Worm (Caenorhabditis elegans) whole organism, L1 larva: ENCODE data around the gene nipi-3.

ENCODE experiments used
- C04F5.9 ChIP-seq: sonication (generic microtip); optimal IDR thresholded peaks from 2 replicates; lab custom pipeline; 2016; ENCODE audit warnings: missing genetic modification characterization, missing compliant biosample characterization
- C16A3.4 ChIP-seq: fragments of 150-350 bp; optimal IDR thresholded peaks from 2 replicates; lab custom pipeline; 2014; ENCODE audit warnings: missing biosample characterization, missing genetic modification characterization
- alr-1 ChIP-seq: fragments of 200-800 bp; sonication (Bioruptor generic); optimal IDR thresholded peaks from 2 replicates; lab custom pipeline; 2018; ENCODE audit warnings: borderline replicate concordance, mild to moderate bottlenecking, missing genetic modification characterization, missing compliant biosample characterization
- aly-2 ChIP-seq: fragments of 150-350 bp; optimal IDR thresholded peaks from 2 replicates; lab custom pipeline; 2014; ENCODE audit warnings: missing biosample characterization, missing genetic modification characterization
- ceh-8 ChIP-seq: fragments of 200-800 bp; sonication (Bioruptor generic); optimal IDR thresholded peaks from 2 replicates; lab custom pipeline; 2018; ENCODE audit warnings: mild to moderate bottlenecking, missing genetic modification characterization, moderate library complexity, missing compliant biosample characterization
- ceh-90 ChIP-seq: sonication (generic microtip); optimal IDR thresholded peaks from 2 replicates; lab custom pipeline; 2016; ENCODE audit warnings: missing genetic modification characterization, missing compliant biosample characterization
- efl-1 ChIP-seq, 4 experiments: fragments of 150-350 bp; optimal IDR thresholded peaks in 3 of 4; peaks in 1 of 4; 1 replicate in 1 of 4; 2 replicates in 3 of 4; lab custom pipeline; 2014; ENCODE audit warnings: missing biosample characterization in 2 of 4, missing genetic modification characterization in 2 of 4, missing genetic modification reagents in 2 of 4
- egl-13 ChIP-seq: sonication (generic microtip); optimal IDR thresholded peaks from 2 replicates; lab custom pipeline; 2016; ENCODE audit warnings: missing genotype, missing genetic modification reagents, missing genetic modification characterization, missing compliant biosample characterization
- elt-3 ChIP-seq, 6 experiments: fragments of 150-350 bp in 1 of 6; sonication (generic microtip); optimal IDR thresholded peaks; 2 replicates each; lab custom pipeline; 2017 to 2018; ENCODE audit warnings: missing biosample characterization in 6 of 6, missing genetic modification characterization in 6 of 6, inconsistent platforms in 1 of 6
- ets-5 ChIP-seq: fragments of 200-800 bp; sonication (Bioruptor generic); IDR thresholded peaks from 2 replicates; pipeline ENCODE4 v1.3.6; 2022; ENCODE audit warnings: missing genetic modification characterization, missing compliant biosample characterization
- fkh-10 ChIP-seq: sonication (generic microtip); optimal IDR thresholded peaks from 2 replicates; lab custom pipeline; 2017; ENCODE audit warnings: missing biosample characterization, missing genetic modification reagents, missing genetic modification characterization
- fkh-4 ChIP-seq: sonication (generic microtip); optimal IDR thresholded peaks from 2 replicates; lab custom pipeline; 2016; ENCODE audit warnings: missing compliant biosample characterization, missing genetic modification characterization, borderline replicate concordance
- fos-1 ChIP-seq: fragments of 150-350 bp; optimal IDR thresholded peaks from 2 replicates; lab custom pipeline; 2014; ENCODE audit warnings: missing biosample characterization, missing genetic modification characterization
- grh-1 ChIP-seq: fragments of 200-800 bp; sonication (Bioruptor generic); IDR thresholded peaks from 2 replicates; pipeline ENCODE4 v1.3.6; 2022; ENCODE audit warnings: missing genetic modification reagents, missing genetic modification characterization, missing compliant biosample characterization
- hlh-17 ChIP-seq: fragments of 200-800 bp; sonication (Bioruptor generic); optimal IDR thresholded peaks from 2 replicates; lab custom pipeline; 2018; ENCODE audit warnings: missing genetic modification characterization, mild to moderate bottlenecking, missing compliant biosample characterization, moderate library complexity, borderline replicate concordance
- hpl-2 ChIP-seq: fragments of 150-350 bp; optimal IDR thresholded peaks from 2 replicates; lab custom pipeline; 2014; ENCODE audit warnings: missing biosample characterization, missing genetic modification reagents, missing genetic modification characterization
- isw-1 ChIP-seq: fragments of 200-800 bp; sonication (Bioruptor generic); IDR thresholded peaks from 2 replicates; pipeline ENCODE4 v1.3.6; 2022; ENCODE audit warnings: missing genetic modification characterization, missing compliant biosample characterization
- lin-14 ChIP-seq: fragments of 200-800 bp; sonication (Bioruptor generic); optimal IDR thresholded peaks from 2 replicates; lab custom pipeline; 2018; ENCODE audit warnings: mild to moderate bottlenecking, missing genetic modification characterization, moderate library complexity, missing compliant biosample characterization
- lin-35 ChIP-seq, 2 experiments: fragments of 150-350 bp; optimal IDR thresholded peaks; 2 replicates each; lab custom pipeline; 2014; ENCODE audit warnings: missing biosample characterization in 2 of 2, missing genetic modification characterization in 2 of 2, missing genetic modification reagents in 2 of 2
- lsy-2 ChIP-seq, 2 experiments: fragments of 150-350 bp; optimal IDR thresholded peaks; 2 replicates each; lab custom pipeline; 2014; ENCODE audit warnings: missing biosample characterization in 2 of 2, missing genetic modification characterization in 2 of 2
- mdl-1 ChIP-seq, 2 experiments: fragments of 150-350 bp; optimal IDR thresholded peaks; 2 replicates each; lab custom pipeline; 2014 to 2017; ENCODE audit warnings: missing biosample characterization in 2 of 2, missing genetic modification characterization in 2 of 2, inconsistent platforms in 1 of 2
- mef-2 ChIP-seq: fragments of 150-350 bp; optimal IDR thresholded peaks from 2 replicates; lab custom pipeline; 2014; ENCODE audit warnings: missing biosample characterization, missing genetic modification characterization
- nhr-19 ChIP-seq: fragments of 200-800 bp; sonication (Bioruptor generic); conservative IDR thresholded peaks from 2 replicates; pipeline ENCODE4 v1.3.6; 2022; ENCODE audit warnings: missing genetic modification characterization, missing compliant biosample characterization
- nhr-20 ChIP-seq: sonication (generic microtip); optimal IDR thresholded peaks from 2 replicates; lab custom pipeline; 2016; ENCODE audit warnings: mild to moderate bottlenecking, missing genetic modification characterization, missing compliant biosample characterization
- nhr-28 ChIP-seq: fragments of 150-350 bp; optimal IDR thresholded peaks from 2 replicates; lab custom pipeline; 2014; ENCODE audit warnings: missing biosample characterization, missing genetic modification characterization
- nhr-47 ChIP-seq: sonication (generic microtip); optimal IDR thresholded peaks from 2 replicates; lab custom pipeline; 2016; ENCODE audit warnings: mild to moderate bottlenecking, missing genetic modification characterization, moderate library complexity, missing compliant biosample characterization
- nhr-71 ChIP-seq: sonication (generic microtip); optimal IDR thresholded peaks from 2 replicates; lab custom pipeline; 2016; ENCODE audit warnings: mild to moderate bottlenecking, missing genetic modification characterization, moderate library complexity, missing compliant biosample characterization
- nhr-85 ChIP-seq: sonication (generic microtip); peaks from one replicate; lab custom pipeline; 2016; ENCODE audit warnings: missing genetic modification characterization, inconsistent platforms, missing compliant biosample characterization
- nhr-90 ChIP-seq: sonication (generic microtip); optimal IDR thresholded peaks from 2 replicates; lab custom pipeline; 2016; ENCODE audit warnings: mild to moderate bottlenecking, missing genetic modification characterization, missing compliant biosample characterization; ENCODE audit not compliant: poor library complexity
- pag-3 ChIP-seq: sonication (generic microtip); optimal IDR thresholded peaks from 2 replicates; lab custom pipeline; 2017; ENCODE audit warnings: missing genetic modification characterization, mild to moderate bottlenecking, missing compliant biosample characterization, antibody characterized with exemption, borderline replicate concordance; ENCODE audit not compliant: insufficient read depth
- pax-3 ChIP-seq: fragments of 200-800 bp; sonication (Bioruptor generic); optimal IDR thresholded peaks from 2 replicates; lab custom pipeline; 2018; ENCODE audit warnings: mild to moderate bottlenecking, missing genetic modification characterization, moderate library complexity, missing compliant biosample characterization
- pqm-1 ChIP-seq: sonication (generic microtip); optimal IDR thresholded peaks from 3 replicates; lab custom pipeline; 2017; ENCODE audit warnings: missing biosample characterization, missing genetic modification characterization
- rnt-1 ChIP-seq: sonication (generic microtip); optimal IDR thresholded peaks from 2 replicates; lab custom pipeline; 2016; ENCODE audit warnings: mild to moderate bottlenecking, missing genetic modification characterization, moderate library complexity, missing compliant biosample characterization
- snu-23 ChIP-seq: sonication (generic microtip); optimal IDR thresholded peaks from 2 replicates; lab custom pipeline; 2016; ENCODE audit warnings: missing genetic modification characterization, missing compliant biosample characterization
- sptf-1 ChIP-seq: fragments of 150-350 bp; optimal IDR thresholded peaks from 2 replicates; lab custom pipeline; 2014; ENCODE audit warnings: missing biosample characterization, missing genetic modification characterization
- tlp-1 ChIP-seq: fragments of 150-350 bp; optimal IDR thresholded peaks from 2 replicates; lab custom pipeline; 2014; ENCODE audit warnings: missing biosample characterization, missing genetic modification characterization
- unc-130 ChIP-seq: fragments of 150-350 bp; optimal IDR thresholded peaks from 2 replicates; lab custom pipeline; 2017; ENCODE audit warnings: missing biosample characterization, missing genetic modification characterization, inconsistent platforms
- unc-62 ChIP-seq: fragments of 150-350 bp; optimal IDR thresholded peaks from 2 replicates; lab custom pipeline; 2014; ENCODE audit warnings: missing biosample characterization, missing genetic modification reagents, missing genetic modification characterization
- unc-98 ChIP-seq: fragments of 200-800 bp; sonication (Bioruptor generic); IDR thresholded peaks from 2 replicates; pipeline ENCODE4 v1.3.6; 2022; ENCODE audit warnings: missing genetic modification characterization, missing compliant biosample characterization
- zag-1 ChIP-seq: fragments of 150-350 bp; optimal IDR thresholded peaks from 2 replicates; lab custom pipeline; 2014; ENCODE audit warnings: missing biosample characterization, missing genetic modification characterization
- ztf-4 ChIP-seq: fragments of 150-350 bp; optimal IDR thresholded peaks from 2 replicates; lab custom pipeline; 2014; ENCODE audit warnings: missing biosample characterization, missing genetic modification characterization

The nipi-3 gene

DNA sequence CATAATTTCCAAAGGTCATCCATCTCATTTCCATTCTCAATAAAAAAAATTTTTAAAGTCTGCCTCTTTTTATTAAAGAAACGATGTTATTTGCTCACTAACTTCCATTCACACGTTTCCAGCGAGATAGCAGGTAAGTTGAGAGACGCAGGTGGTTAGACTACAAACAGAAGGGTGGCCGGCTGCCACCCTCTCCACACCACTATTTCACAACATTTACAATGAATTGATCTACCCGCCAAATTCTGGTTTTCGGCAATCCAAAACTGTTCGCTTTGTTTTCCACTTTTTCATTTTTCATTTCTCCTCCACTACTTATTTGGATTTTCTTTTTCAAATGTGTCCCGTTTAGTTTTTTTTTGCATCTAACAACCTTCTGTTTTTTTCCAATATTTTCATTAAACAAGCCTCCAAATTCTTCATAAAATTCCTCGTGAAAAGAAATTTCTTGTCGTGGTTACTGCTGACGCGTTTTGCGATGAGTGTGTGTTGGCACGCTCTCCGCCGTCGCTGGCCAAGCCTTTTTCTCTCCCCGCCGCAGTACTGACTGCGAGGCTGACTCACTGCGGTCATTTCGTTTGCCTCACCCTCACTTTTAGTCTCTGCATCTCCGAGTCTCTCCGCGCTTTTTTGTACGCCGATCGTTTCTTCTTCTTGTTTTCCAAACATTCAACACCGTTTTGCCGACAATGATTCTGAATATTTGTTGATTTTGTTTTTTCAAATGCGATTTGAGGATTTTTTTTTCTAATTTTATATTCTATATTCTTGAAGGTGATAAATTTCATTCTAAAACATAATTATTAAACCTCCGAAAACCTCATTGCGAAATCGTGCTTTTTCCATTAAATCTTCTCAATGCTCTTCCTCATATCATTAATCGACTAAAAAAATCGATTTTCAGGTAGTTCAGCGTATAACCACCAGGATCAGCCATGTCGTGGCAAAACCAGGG lies 39.5 kb upstream of the nipi-3 start, which contains the start of gene dyn-1 (continued):
- TF ChIP-seq ceh-90 (tag; lab: Kevin White, UChicago) (no peak), nhr-71 (tag; lab: Kevin White, UChicago) (peak; percentile 86), nhr-20 (tag; lab: Kevin White, UChicago) (peak; percentile 84)

ce11 chrX:15569633-15570032 lies 38.1 kb upstream of the nipi-3 start:
- TF ChIP-seq C16A3.4 (tag; lab: Kevin White, UChicago) (no peak), efl-1 (optimal IDR thresholded peaks at IDR 0.05; lab: Kevin White, UChicago) (no peak), efl-1 (GFP tag; optimal IDR thresholded peaks at IDR 0.05 in 1 of 2; lab: Kevin White, UChicago) (peak in 1 of 2 experiments; percentile 81), lin-35 (GFP tag; optimal IDR thresholded peaks at IDR 0.05; lab: Kevin White, UChicago) (no peak)

ce11 chrX:15572021-15572420 lies 35.7 kb upstream of the nipi-3 start:
- peak; percentile 36 for TF ChIP-seq ceh-8 (GFP tag; lab: Kevin White, UChicago)
- no peak for TF ChIP-seq unc-98 (GFP tag; lab: Robert Waterston, UW)
- no peak for TF ChIP-seq fos-1 (tag; lab: Kevin White, UChicago)

- TF ChIP-seq lsy-2 (tag; optimal IDR thresholded peaks at IDR 0.05; lab: Kevin White, UChicago) (peak in 1 of 2 experiments; percentile 23), lin-14 (GFP tag; lab: Kevin White, UChicago) (peak; percentile 37), mef-2 (tag; lab: Kevin White, UChicago) (no peak), rnt-1 (tag; lab: Kevin White, UChicago) (peak; percentile 71), unc-98 (GFP tag; lab: Robert Waterston, UW) (no peak), nhr-71 (tag; lab: Kevin White, UChicago) (peak; percentile 58), aly-2 (tag; lab: Kevin White, UChicago) (no peak), isw-1 (no peak), tlp-1 (tag; lab: Kevin White, UChicago) (no peak), fkh-4 (tag; lab: Kevin White, UChicago) (no peak), nhr-20 (tag; lab: Kevin White, UChicago) (peak; percentile 37), elt-3 (tag; optimal IDR thresholded peaks at IDR 0.05; lab: Kevin White, UChicago) (no peak), alr-1 (tag; lab: Kevin White, UChicago) (no peak), nhr-85 (tag; lab: Kevin White, UChicago) (no peak), hpl-2 (GFP tag; lab: Kevin White, UChicago) (no peak), grh-1 (GFP tag; lab: Robert Waterston, UW) (no peak), zag-1 (tag; lab: Kevin White, UChicago) (no peak), unc-130 (tag; lab: Kevin White, UChicago) (peak; percentile 56), pag-3 (tag; lab: Kevin White, UChicago) (peak; percentile 98), nhr-19 (GFP tag; lab: Robert Waterston, UW) (peak; percentile 31; the same call in 1 of the 2 replicates), hlh-17 (GFP tag; lab: Kevin White, UChicago) (no peak), nhr-28 (tag; lab: Kevin White, UChicago) (no peak), snu-23 (GFP tag; lab: Kevin White, UChicago) (peak; percentile 23), ets-5 (GFP tag; lab: Robert Waterston, UW) (no peak)
Observed at ce11 chrX:15575460-15575859, 32.3 kb upstream of the nipi-3 start.

- TF ChIP-seq elt-3 (tag; optimal IDR thresholded peaks at IDR 0.05; lab: Kevin White, UChicago) (no peak), sptf-1 (tag; lab: Kevin White, UChicago) (no peak), mdl-1 (tag; optimal IDR thresholded peaks at IDR 0.05; lab: Kevin White, UChicago) (no peak), grh-1 (GFP tag; lab: Robert Waterston, UW) (no peak), nhr-47 (tag; lab: Kevin White, UChicago) (no peak), lin-35 (GFP tag; optimal IDR thresholded peaks at IDR 0.05; lab: Kevin White, UChicago) (no peak), pqm-1 (tag; lab: Kevin White, UChicago) (no peak), unc-62 (GFP tag; lab: Kevin White, UChicago) (no peak), egl-13 (no peak), nhr-90 (tag; lab: Kevin White, UChicago) (no peak), fkh-10 (no peak), pax-3 (tag; lab: Kevin White, UChicago) (no peak), ztf-4 (no peak), tlp-1 (tag; lab: Kevin White, UChicago) (no peak), hpl-2 (GFP tag; lab: Kevin White, UChicago) (no peak), C04F5.9 (tag; lab: Kevin White, UChicago) (no peak)
Observed at ce11 chrX:15576942-15577341, 30.8 kb upstream of the nipi-3 start, which contains the start of gene K09A9.6. TSS of gene K09A9.6 (plus strand) at chrX:15577242.
